Worm (Caenorhabditis elegans) whole organism, young adult: ENCODE data around the gene F14D7.14.

ENCODE experiments used
- B0261.1 ChIP-seq: sonication (generic microtip); optimal IDR thresholded peaks from 2 replicates; lab custom pipeline; 2016; ENCODE audit warnings: mild to moderate bottlenecking, missing genetic modification characterization, moderate library complexity, missing compliant biosample characterization
- B0336.3 ChIP-seq: fragments of 200-800 bp; sonication (Bioruptor generic); IDR thresholded peaks from 2 replicates; pipeline ENCODE4 v1.3.6; 2022; ENCODE audit warnings: missing genetic modification characterization, missing compliant biosample characterization
- F10E7.11 ChIP-seq: sonication (generic microtip); optimal IDR thresholded peaks from 2 replicates; lab custom pipeline; 2017; ENCODE audit warnings: mild to moderate bottlenecking, missing genetic modification characterization, moderate library complexity, missing compliant biosample characterization
- F39B2.1 ChIP-seq: fragments of 200-800 bp; sonication (Bioruptor generic); IDR thresholded peaks from 2 replicates; pipeline ENCODE4 v1.3.6; 2022; ENCODE audit warnings: missing genetic modification reagents, missing genetic modification characterization, missing compliant biosample characterization
- F49E8.2 ChIP-seq: sonication (generic microtip); optimal IDR thresholded peaks from 3 replicates; lab custom pipeline; 2017; ENCODE audit warnings: missing genetic modification characterization, mild to moderate bottlenecking, missing compliant biosample characterization, antibody characterized with exemption, moderate library complexity; ENCODE audit not compliant: insufficient read depth
- F55B11.4 ChIP-seq: sonication (generic microtip); optimal IDR thresholded peaks from 2 replicates; lab custom pipeline; 2016; ENCODE audit warnings: missing compliant biosample characterization, missing genetic modification characterization, borderline replicate concordance; ENCODE audit not compliant: insufficient read depth
- K12H6.12 ChIP-seq: fragments of 200-800 bp; sonication (Bioruptor generic); optimal IDR thresholded peaks from 2 replicates; lab custom pipeline; 2018; ENCODE audit warnings: mild to moderate bottlenecking, missing genetic modification characterization, missing compliant biosample characterization
- T07F8.4 ChIP-seq: sonication (generic microtip); optimal IDR thresholded peaks from 2 replicates; lab custom pipeline; 2016; ENCODE audit warnings: mild to moderate bottlenecking, missing genetic modification characterization, moderate library complexity, missing compliant biosample characterization
- Y56A3A.18 ChIP-seq: fragments of 200-800 bp; sonication (Bioruptor generic); IDR thresholded peaks from 2 replicates; pipeline ENCODE4 v1.3.6; 2022; ENCODE audit warnings: missing genetic modification reagents, missing genetic modification characterization, missing compliant biosample characterization
- ZK185.1 ChIP-seq: sonication (generic microtip); optimal IDR thresholded peaks from 2 replicates; lab custom pipeline; 2016; ENCODE audit warnings: mild to moderate bottlenecking, missing genetic modification characterization, missing compliant biosample characterization; ENCODE audit not compliant: poor library complexity, severe bottlenecking
- atf-7 ChIP-seq: sonication (generic microtip); optimal IDR thresholded peaks from 2 replicates; lab custom pipeline; 2017; ENCODE audit warnings: mild to moderate bottlenecking, missing genetic modification characterization, missing compliant biosample characterization
- ccch-3 ChIP-seq: fragments of 200-800 bp; sonication (Bioruptor generic); optimal IDR thresholded peaks from 2 replicates; lab custom pipeline; 2018; ENCODE audit warnings: mild to moderate bottlenecking, missing genetic modification characterization, missing compliant biosample characterization
- cebp-2 ChIP-seq: fragments of 200-800 bp; sonication (Bioruptor generic); IDR thresholded peaks from 2 replicates; pipeline ENCODE4 v1.3.6; 2022; ENCODE audit warnings: missing genetic modification characterization, missing compliant biosample characterization
- die-1 ChIP-seq: sonication (generic microtip); optimal IDR thresholded peaks from 2 replicates; lab custom pipeline; 2016; ENCODE audit warnings: missing genotype, mild to moderate bottlenecking, missing genetic modification characterization, missing compliant biosample characterization
- dox-1 ChIP-seq: fragments of 200-800 bp; sonication (Bioruptor generic); IDR thresholded peaks from 2 replicates; pipeline ENCODE4 v1.3.6; 2022; ENCODE audit warnings: missing genetic modification reagents, missing genetic modification characterization, missing compliant biosample characterization
- dpff-1 ChIP-seq: sonication (generic microtip); optimal IDR thresholded peaks from 2 replicates; lab custom pipeline; 2017; ENCODE audit warnings: mild to moderate bottlenecking, missing genetic modification characterization, missing compliant biosample characterization
- egl-18 ChIP-seq: fragments of 200-800 bp; sonication (Bioruptor generic); IDR thresholded peaks from 2 replicates; pipeline ENCODE4 v1.3.6; 2022; ENCODE audit warnings: missing genetic modification reagents, missing genetic modification characterization, missing compliant biosample characterization
- egl-44 ChIP-seq: fragments of 200-800 bp; sonication (Bioruptor generic); IDR thresholded peaks from 2 replicates; pipeline ENCODE4 v1.3.6; 2022; ENCODE audit warnings: missing genetic modification reagents, missing genetic modification characterization, missing compliant biosample characterization
- egrh-3 ChIP-seq: fragments of 200-800 bp; sonication (Bioruptor generic); IDR thresholded peaks from 2 replicates; pipeline ENCODE4 v1.3.6; 2022; ENCODE audit warnings: missing genetic modification reagents, missing genetic modification characterization, missing compliant biosample characterization
- hmg-1.2 ChIP-seq: fragments of 200-800 bp; sonication (Bioruptor generic); IDR thresholded peaks from 2 replicates; pipeline ENCODE4 v1.3.6; 2022; ENCODE audit warnings: missing genetic modification reagents, missing genetic modification characterization, missing compliant biosample characterization
- lag-1 ChIP-seq: fragments of 200-800 bp; sonication (Bioruptor generic); IDR thresholded peaks from 2 replicates; pipeline ENCODE4 v1.3.6; 2022; ENCODE audit warnings: missing genetic modification reagents, missing genetic modification characterization, missing compliant biosample characterization
- let-607 ChIP-seq, 2 experiments: fragments of 200-800 bp in 1 of 2; sonication (Bioruptor generic) in 1 of 2; sonication (generic microtip) in 1 of 2; optimal IDR thresholded peaks; 2 replicates each; lab custom pipeline; 2016 to 2018; ENCODE audit warnings: mild to moderate bottlenecking in 2 of 2, missing compliant biosample characterization in 2 of 2, missing genetic modification characterization in 2 of 2, moderate library complexity in 2 of 2, missing genotype in 1 of 2
- lin-54 ChIP-seq: fragments of 200-800 bp; sonication (Bioruptor generic); optimal IDR thresholded peaks from 2 replicates; lab custom pipeline; 2018; ENCODE audit warnings: mild to moderate bottlenecking, missing genetic modification characterization, missing compliant biosample characterization
- lir-1 ChIP-seq: fragments of 200-800 bp; sonication (Bioruptor generic); conservative IDR thresholded peaks from 2 replicates; pipeline ENCODE4 v1.3.6; 2022; ENCODE audit warnings: missing genetic modification reagents, missing genetic modification characterization, missing compliant biosample characterization
- madf-10 ChIP-seq: sonication (generic microtip); optimal IDR thresholded peaks from 2 replicates; lab custom pipeline; 2016; ENCODE audit warnings: mild to moderate bottlenecking, missing genetic modification characterization, missing compliant biosample characterization
- madf-3 ChIP-seq: fragments of 200-800 bp; sonication (Bioruptor generic); IDR thresholded peaks from 2 replicates; pipeline ENCODE4 v1.3.6; 2022; ENCODE audit warnings: missing genetic modification reagents, missing genetic modification characterization, missing compliant biosample characterization
- madf-6 ChIP-seq: fragments of 200-800 bp; sonication (Bioruptor generic); IDR thresholded peaks from 2 replicates; pipeline ENCODE4 v1.3.6; 2022; ENCODE audit warnings: missing genetic modification reagents, missing genetic modification characterization, missing compliant biosample characterization
- mcd-1 ChIP-seq: fragments of 200-800 bp; sonication (Bioruptor generic); IDR thresholded peaks from 2 replicates; pipeline ENCODE4 v1.3.6; 2022; ENCODE audit warnings: missing genetic modification reagents, missing genetic modification characterization, missing compliant biosample characterization
- mes-4 ChIP-seq: sonication (generic microtip); optimal IDR thresholded peaks from 2 replicates; lab custom pipeline; 2016; ENCODE audit warnings: missing genotype, missing genetic modification characterization, missing compliant biosample characterization
- mxl-1 ChIP-seq: sonication (generic microtip); optimal IDR thresholded peaks from 2 replicates; lab custom pipeline; 2016; ENCODE audit warnings: missing genetic modification characterization, missing compliant biosample characterization
- nhr-120 ChIP-seq: fragments of 200-800 bp; sonication (Bioruptor generic); IDR thresholded peaks from 2 replicates; pipeline ENCODE4 v1.3.6; 2022; ENCODE audit warnings: missing genetic modification characterization, missing compliant biosample characterization
- nhr-179 ChIP-seq: sonication (generic microtip); optimal IDR thresholded peaks from 2 replicates; lab custom pipeline; 2016; ENCODE audit warnings: mild to moderate bottlenecking, missing genetic modification characterization, missing compliant biosample characterization
- nhr-80 ChIP-seq: sonication (generic microtip); optimal IDR thresholded peaks from 2 replicates; lab custom pipeline; 2016; ENCODE audit warnings: missing genetic modification characterization, missing compliant biosample characterization
- repo-1 ChIP-seq: sonication (generic microtip); optimal IDR thresholded peaks from 2 replicates; lab custom pipeline; 2017; ENCODE audit warnings: mild to moderate bottlenecking, missing genetic modification characterization, missing compliant biosample characterization
- snpc-3.4 ChIP-seq: sonication (generic microtip); optimal IDR thresholded peaks from 2 replicates; lab custom pipeline; 2017; ENCODE audit warnings: missing genetic modification characterization, mild to moderate bottlenecking, missing compliant biosample characterization, antibody characterized with exemption, moderate library complexity, missing genotype, missing genetic modification reagents
- sptf-2 ChIP-seq: fragments of 200-800 bp; sonication (Bioruptor generic); optimal IDR thresholded peaks from 2 replicates; lab custom pipeline; 2018; ENCODE audit warnings: mild to moderate bottlenecking, missing genetic modification characterization, missing compliant biosample characterization
- unc-62 ChIP-seq: fragments of 150-350 bp; optimal IDR thresholded peaks from 2 replicates; lab custom pipeline; 2014; ENCODE audit warnings: missing biosample characterization, missing genetic modification reagents, missing genetic modification characterization
- zim-3 ChIP-seq: sonication (generic microtip); optimal IDR thresholded peaks from 2 replicates; lab custom pipeline; 2017; ENCODE audit warnings: mild to moderate bottlenecking, missing genetic modification characterization, moderate library complexity, missing compliant biosample characterization
- ztf-18 ChIP-seq: sonication (generic microtip); optimal IDR thresholded peaks from 2 replicates; lab custom pipeline; 2016; ENCODE audit warnings: missing genotype, mild to moderate bottlenecking, missing genetic modification characterization, missing compliant biosample characterization
- ztf-6 ChIP-seq: fragments of 200-800 bp; sonication (Bioruptor generic); IDR thresholded peaks from 2 replicates; pipeline ENCODE4 v1.3.6; 2022; ENCODE audit warnings: missing genetic modification reagents, missing genetic modification characterization, missing compliant biosample characterization

The F14D7.14 gene

DNA sequence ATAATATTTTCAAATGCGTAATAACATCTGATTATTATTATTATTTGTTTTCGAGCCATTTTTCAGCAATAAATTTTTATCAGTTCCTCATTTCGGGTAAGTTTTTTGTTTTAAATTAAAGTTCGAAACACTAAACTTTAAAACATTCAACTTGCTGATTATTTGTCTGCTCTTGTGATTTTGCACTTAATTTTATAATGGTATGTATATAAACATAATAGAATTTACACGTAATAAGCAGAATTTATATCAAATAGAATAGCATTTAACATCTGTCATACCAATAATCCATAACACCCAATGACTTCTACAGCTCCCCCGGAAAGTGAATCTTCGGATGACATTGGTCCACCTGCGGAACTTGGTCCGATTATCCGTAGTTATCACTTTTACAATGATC lies 23.4 kb downstream of the F14D7.14 start, which contains the start of gene srm-4:
TSS of gene srm-4 (plus strand) at position 301 of the 400 bp plus-strand sequence.
- TF ChIP-seq ztf-18 (tag; lab: Kevin White, UChicago) (no peak), nhr-80 (no peak), ccch-3 (GFP tag; lab: Kevin White, UChicago) (no peak), die-1 (no peak), snpc-3.4 (no peak), F10E7.11 (tag; lab: Kevin White, UChicago) (no peak), dox-1 (GFP tag; lab: Robert Waterston, UW) (no peak), B0261.1 (no peak), atf-7 (tag; lab: Kevin White, UChicago) (no peak), unc-62 (GFP tag; lab: Kevin White, UChicago) (no peak)

ce11 chrV:14334901-14335300 lies 25.2 kb downstream of the F14D7.14 start, which contains the start of gene srm-5:
srm-5 (plus strand) TSS chrV:14335201.
- TF ChIP-seq cebp-2 (GFP tag; lab: Robert Waterston, UW) = no peak
- no peak for TF ChIP-seq Y56A3A.18 (GFP tag; lab: Robert Waterston, UW)
- TF ChIP-seq T07F8.4 (tag; lab: Kevin White, UChicago) = no peak
- no peak for TF ChIP-seq F49E8.2 (tag; lab: Kevin White, UChicago)
- no peak for TF ChIP-seq egl-18 (GFP tag; lab: Robert Waterston, UW)
- TF ChIP-seq egrh-3 (GFP tag; lab: Robert Waterston, UW) = no peak
- TF ChIP-seq K12H6.12 (tag; lab: Kevin White, UChicago) = no peak
- no peak for TF ChIP-seq nhr-179 (tag; lab: Kevin White, UChicago)
- no peak for TF ChIP-seq lir-1 (GFP tag; lab: Robert Waterston, UW)
- no peak for TF ChIP-seq dpff-1 (tag; lab: Kevin White, UChicago)
- no peak for TF ChIP-seq B0336.3
- TF ChIP-seq zim-3 (tag; lab: Kevin White, UChicago) = no peak
- no peak for TF ChIP-seq lin-54 (GFP tag; lab: Kevin White, UChicago)
- no peak for TF ChIP-seq nhr-120 (GFP tag; lab: Robert Waterston, UW)
- TF ChIP-seq F39B2.1 (GFP tag; lab: Robert Waterston, UW) = no peak
- no peak for TF ChIP-seq repo-1

DNA sequence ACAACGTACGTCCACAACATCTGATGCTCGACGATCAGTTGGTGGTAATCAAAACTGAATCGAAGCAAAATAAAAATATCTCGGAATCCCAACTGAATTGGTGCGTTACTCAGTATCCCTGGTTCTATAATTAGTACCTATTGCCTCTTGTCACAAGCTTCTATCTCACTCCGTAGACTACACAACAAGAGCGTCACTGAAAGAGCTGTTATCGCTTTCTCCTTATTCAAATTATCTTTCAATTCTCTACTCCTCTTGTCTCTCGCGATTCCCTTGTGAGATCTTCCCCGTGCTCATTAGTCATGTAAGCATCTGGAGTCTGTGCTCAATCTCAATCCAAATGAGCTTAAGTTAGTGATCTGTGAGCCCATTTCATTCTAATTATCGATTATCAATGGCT lies 26.9 kb downstream of the F14D7.14 start, which contains the start of gene srm-6:
TSS of gene srm-6 (plus strand) at position 301 of the 400 bp plus-strand sequence.
- no peak for TF ChIP-seq ztf-6
- TF ChIP-seq mes-4 (tag; lab: Kevin White, UChicago) = no peak
- TF ChIP-seq sptf-2 (GFP tag; lab: Kevin White, UChicago) = no peak
- no peak for TF ChIP-seq mcd-1 (GFP tag; lab: Robert Waterston, UW)
- no peak for TF ChIP-seq lag-1 (GFP tag; lab: Robert Waterston, UW)
- no peak for TF ChIP-seq ZK185.1 (tag; lab: Kevin White, UChicago)
- TF ChIP-seq nhr-120 (GFP tag; lab: Robert Waterston, UW) = no peak
- TF ChIP-seq, all 124 proteins: peak for 0

DNA sequence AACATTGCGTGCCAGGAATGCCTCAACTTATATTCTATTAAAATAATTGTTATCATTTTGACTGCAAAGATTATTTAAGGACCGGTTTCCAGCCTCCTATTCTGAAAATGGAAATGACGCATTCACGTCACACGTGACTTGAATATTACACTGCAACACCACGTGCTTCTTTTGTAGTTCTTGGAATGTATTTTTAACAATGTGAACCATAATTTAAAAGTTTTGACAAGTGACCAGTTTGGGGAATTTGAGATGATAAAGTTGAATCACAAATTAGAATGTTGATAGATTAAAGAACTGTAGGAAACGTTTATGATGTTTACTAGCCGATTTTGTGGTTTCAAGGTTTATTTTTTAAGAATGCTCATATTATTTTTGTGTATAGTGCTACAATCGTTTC lies 31.9 kb downstream of the F14D7.14 start, which contains the start of gene F47B8.10:
TSS of gene F47B8.10 (plus strand) at position 301 of the 400 bp plus-strand sequence.
- TF ChIP-seq F55B11.4 (no peak), egl-44 (GFP tag; lab: Robert Waterston, UW) (no peak), madf-10 (tag; lab: Kevin White, UChicago) (no peak), B0336.3 (no peak), let-607 (tag; optimal IDR thresholded peaks at IDR 0.05; lab: Kevin White, UChicago) (no peak), madf-6 (no peak), mxl-1 (tag; lab: Kevin White, UChicago) (no peak), madf-3 (GFP tag; lab: Robert Waterston, UW) (no peak), hmg-1.2 (GFP tag; lab: Robert Waterston, UW) (no peak), F39B2.1 (GFP tag; lab: Robert Waterston, UW) (no peak)
